Fruit fly (Drosophila melanogaster) whole organism: Measurements from ENCODE around the gene CG5004.

Experiments used
- CG8478 ChIP-seq: fragments of >200 bp; optimal IDR thresholded peaks from 2 replicates; lab custom pipeline; 2018; ENCODE audit warnings: inconsistent platforms
- Dll ChIP-seq: fragments of >200 bp; optimal IDR thresholded peaks from 2 replicates; lab custom pipeline; 2017
- EcR ChIP-seq, 2 experiments: fragments of >200 bp; optimal IDR thresholded peaks; 2 replicates each; lab custom pipeline; 2017; ENCODE audit warnings: missing biosample characterization in 2 of 2, missing genetic modification characterization in 2 of 2, missing genetic modification reagents in 2 of 2
- pan ChIP-seq: fragments of >200 bp; optimal IDR thresholded peaks from 2 replicates; lab custom pipeline; 2017
- psq ChIP-seq: fragments of >200 bp; optimal IDR thresholded peaks from 2 replicates; lab custom pipeline; 2017
- usp ChIP-seq: fragments of >200 bp; optimal IDR thresholded peaks from 2 replicates; lab custom pipeline; 2017; ENCODE audit warnings: missing biosample characterization, missing genetic modification characterization, mixed read lengths

CG5004 gene

dm6 chrX:17149652-17150266 lies 42.4 kb downstream of the CG5004 start:
- TF ChIP-seq EcR (GFP tag; optimal IDR thresholded peaks at IDR 0.05; lab: Kevin White, UChicago) (no peak), psq (lab: Kevin White, UChicago) (no peak), pan (lab: Kevin White, UChicago) (no peak), Dll (lab: Kevin White, UChicago) (no peak), CG8478 (lab: Kevin White, UChicago) (no peak), usp (GFP tag; lab: Kevin White, UChicago) (no peak)

dm6 chrX:17150660-17151059 lies 43.3 kb downstream of the CG5004 start:
- TF ChIP-seq EcR (GFP tag; optimal IDR thresholded peaks at IDR 0.05; lab: Kevin White, UChicago): no peak
- TF ChIP-seq Dll (lab: Kevin White, UChicago): no peak
- no peak for TF ChIP-seq CG8478 (lab: Kevin White, UChicago)
- no peak for TF ChIP-seq usp (GFP tag; lab: Kevin White, UChicago)
- no peak for TF ChIP-seq psq (lab: Kevin White, UChicago)
- TF ChIP-seq pan (lab: Kevin White, UChicago): no peak

dm6 chrX:17159116-17159515 lies 51.7 kb downstream of the CG5004 start, which contains the start of gene xmas:
Gene xmas (minus strand): TSS chrX:17159306.
- TF ChIP-seq pan (lab: Kevin White, UChicago) (no peak), usp (GFP tag; lab: Kevin White, UChicago) (no peak), CG8478 (lab: Kevin White, UChicago) (no peak), psq (lab: Kevin White, UChicago) (no peak), Dll (lab: Kevin White, UChicago) (no peak), EcR (GFP tag; optimal IDR thresholded peaks at IDR 0.05; lab: Kevin White, UChicago) (no peak)

- TF ChIP-seq pan (lab: Kevin White, UChicago): no peak
- TF ChIP-seq CG8478 (lab: Kevin White, UChicago): no peak
- TF ChIP-seq usp (GFP tag; lab: Kevin White, UChicago): no peak
- TF ChIP-seq psq (lab: Kevin White, UChicago): no peak
- TF ChIP-seq Dll (lab: Kevin White, UChicago): no peak
These were observed 52.4 kb downstream of the CG5004 start, which contains the start of gene baz for dm6 chrX:17159819-17160218. Gene baz (plus strand): TSS chrX:17160006.

dm6 chrX:17160396-17161040 lies 53.1 kb downstream of the CG5004 start:
- TF ChIP-seq Dll (lab: Kevin White, UChicago) (no peak), psq (lab: Kevin White, UChicago) (no peak), EcR (GFP tag; optimal IDR thresholded peaks at IDR 0.05; lab: Kevin White, UChicago) (no peak), pan (lab: Kevin White, UChicago) (no peak), usp (GFP tag; lab: Kevin White, UChicago) (no peak), CG8478 (lab: Kevin White, UChicago) (no peak)

dm6 chrX:17162446-17163013 lies 55.1 kb downstream of the CG5004 start:
- no peak for TF ChIP-seq Dll (lab: Kevin White, UChicago)
- no peak for TF ChIP-seq EcR (GFP tag; optimal IDR thresholded peaks at IDR 0.05; lab: Kevin White, UChicago)
- no peak for TF ChIP-seq pan (lab: Kevin White, UChicago)
- TF ChIP-seq CG8478 (lab: Kevin White, UChicago): no peak

- TF ChIP-seq EcR (GFP tag; optimal IDR thresholded peaks at IDR 0.05; lab: Kevin White, UChicago) (no peak), CG8478 (lab: Kevin White, UChicago) (no peak), usp (GFP tag; lab: Kevin White, UChicago) (no peak), pan (lab: Kevin White, UChicago) (no peak), psq (lab: Kevin White, UChicago) (no peak), Dll (lab: Kevin White, UChicago) (no peak)
These were observed 59.9 kb downstream of the CG5004 start for dm6 chrX:17167304-17167703.

dm6 chrX:17170484-17170944 lies 63.1 kb downstream of the CG5004 start:
- TF ChIP-seq pan (lab: Kevin White, UChicago): no peak

- TF ChIP-seq psq (lab: Kevin White, UChicago) (no peak), pan (lab: Kevin White, UChicago) (no peak), Dll (lab: Kevin White, UChicago) (no peak), EcR (GFP tag; optimal IDR thresholded peaks at IDR 0.05; lab: Kevin White, UChicago) (no peak), CG8478 (lab: Kevin White, UChicago) (no peak), usp (GFP tag; lab: Kevin White, UChicago) (no peak)
These were observed 64.7 kb downstream of the CG5004 start for dm6 chrX:17172123-17172522.

- TF ChIP-seq usp (GFP tag; lab: Kevin White, UChicago) (no peak), pan (lab: Kevin White, UChicago) (no peak), CG8478 (lab: Kevin White, UChicago) (no peak), Dll (lab: Kevin White, UChicago) (no peak), psq (lab: Kevin White, UChicago) (no peak), EcR (GFP tag; optimal IDR thresholded peaks at IDR 0.05; lab: Kevin White, UChicago) (no peak)
These were observed 65.5 kb downstream of the CG5004 start for dm6 chrX:17172777-17173315.

- no peak for TF ChIP-seq EcR (GFP tag; optimal IDR thresholded peaks at IDR 0.05; lab: Kevin White, UChicago)
- TF ChIP-seq usp (GFP tag; lab: Kevin White, UChicago): no peak
- TF ChIP-seq psq (lab: Kevin White, UChicago): no peak
- no peak for TF ChIP-seq Dll (lab: Kevin White, UChicago)
- no peak for TF ChIP-seq CG8478 (lab: Kevin White, UChicago)
- TF ChIP-seq pan (lab: Kevin White, UChicago): no peak
These were observed 66.7 kb downstream of the CG5004 start for dm6 chrX:17174115-17174514.
